Fruit fly (Drosophila melanogaster) whole organism, embryonic: Measurements from ENCODE around the gene CG14212.

Source experiments
- CG10431 ChIP-seq: fragments of 200-800 bp; sonication (Bioruptor generic); optimal IDR thresholded peaks from 3 replicates; lab custom pipeline; 2018; ENCODE audit warnings: missing biosample characterization, mild to moderate bottlenecking, missing genetic modification characterization
- CG11398 ChIP-seq: fragments of 200-800 bp; sonication (Bioruptor generic); optimal IDR thresholded peaks from 2 replicates; lab custom pipeline; 2016; ENCODE audit warnings: missing biosample characterization, missing genetic modification characterization
- CG12769 ChIP-seq: fragments of 200-800 bp; sonication (Bioruptor generic); optimal IDR thresholded peaks from 2 replicates; lab custom pipeline; 2019; ENCODE audit warnings: missing biosample characterization, mild to moderate bottlenecking, missing genetic modification characterization, moderate library complexity
- CG13296 ChIP-seq: fragments of 200-800 bp; sonication (Bioruptor generic); optimal IDR thresholded peaks from 3 replicates; lab custom pipeline; 2018; ENCODE audit warnings: missing biosample characterization, mild to moderate bottlenecking, missing genetic modification characterization
- CG14667 ChIP-seq: fragments of 200-800 bp; sonication (Bioruptor generic); IDR thresholded peaks from 2 replicates; pipeline ENCODE4 v1.3.6; 2022; ENCODE audit warnings: missing biosample characterization, missing genetic modification characterization
- CG15601 ChIP-seq: fragments of 200-800 bp; sonication (Bioruptor generic); optimal IDR thresholded peaks from 3 replicates; lab custom pipeline; 2019; ENCODE audit warnings: missing biosample characterization, mild to moderate bottlenecking, missing genetic modification characterization, moderate library complexity
- CG6813 ChIP-seq: fragments of 200-800 bp; sonication (Bioruptor generic); optimal IDR thresholded peaks from 2 replicates; lab custom pipeline; 2017; ENCODE audit warnings: missing biosample characterization, missing genetic modification characterization, mild to moderate bottlenecking, moderate library complexity, missing genetic modification reagents
- CTCF ChIP-seq: fragments of 200-800 bp; sonication (Bioruptor generic); optimal IDR thresholded peaks from 2 replicates; lab custom pipeline; 2017; ENCODE audit warnings: missing biosample characterization, mild to moderate bottlenecking, missing genetic modification characterization, moderate library complexity
- fu2 ChIP-seq: fragments of 200-800 bp; sonication (Bioruptor generic); optimal IDR thresholded peaks from 2 replicates; lab custom pipeline; 2016; ENCODE audit warnings: missing biosample characterization, missing genetic modification characterization
- hkb ChIP-seq, 2 experiments: fragments of 200-800 bp in 1 of 2; fragments of >200 bp in 1 of 2; sonication (Bioruptor generic) in 1 of 2; IDR thresholded peaks in 1 of 2; optimal IDR thresholded peaks in 1 of 2; 2 replicates each; pipeline versions ENCODE4 v1.3.6 to Lab custom; 2017 to 2022; ENCODE audit warnings: missing biosample characterization in 1 of 2, missing genetic modification characterization in 1 of 2
- inv ChIP-seq: fragments of 200-800 bp; sonication (Bioruptor generic); IDR thresholded peaks from 2 replicates; pipeline ENCODE4 v1.3.6; 2022; ENCODE audit warnings: missing biosample characterization, missing genetic modification characterization; ENCODE audit not compliant: partially characterized antibody
- tin ChIP-seq: fragments of 200-800 bp; sonication (Bioruptor generic); optimal IDR thresholded peaks from 3 replicates; lab custom pipeline; 2016; ENCODE audit warnings: missing biosample characterization, missing genetic modification characterization
- unpg ChIP-seq: fragments of 200-800 bp; sonication (Bioruptor generic); optimal IDR thresholded peaks from 3 replicates; lab custom pipeline; 2018; ENCODE audit warnings: missing biosample characterization, mild to moderate bottlenecking, missing genetic modification characterization, moderate library complexity

DNA sequence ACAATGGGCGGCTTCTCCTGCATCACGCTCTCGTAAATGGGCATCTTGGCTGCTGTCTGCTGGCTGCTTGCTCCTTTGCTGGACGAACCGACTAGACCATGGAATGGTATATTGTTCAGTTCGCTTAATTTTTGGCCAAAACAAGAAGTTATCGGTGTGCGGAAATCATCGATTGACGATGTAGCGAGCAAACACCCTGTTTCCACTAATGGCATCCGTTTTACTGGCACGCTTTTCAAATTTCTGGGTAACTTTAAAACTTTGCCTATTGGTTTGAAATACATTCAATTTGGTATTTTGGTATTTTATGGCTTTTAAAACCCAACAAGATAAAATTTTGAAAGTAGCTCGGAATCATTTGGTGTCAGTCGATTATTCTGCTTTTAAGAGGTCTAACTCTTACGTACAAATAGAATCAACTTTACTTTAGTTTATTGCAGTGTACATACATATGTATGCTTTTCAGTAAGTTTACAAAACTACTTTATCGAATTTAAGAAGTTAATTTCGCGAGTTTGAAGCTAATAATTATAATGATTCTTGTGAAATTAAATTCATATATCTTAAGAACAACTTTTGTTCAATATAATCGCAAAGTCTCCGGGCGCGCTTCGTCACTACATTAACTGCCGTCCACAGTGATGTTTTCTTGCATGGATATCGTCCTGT is 20.5 kb downstream of the CG14212 start, which contains the start of gene Arp10:
- no peak for TF ChIP-seq CG12769 (tag; lab: Kevin White, UChicago)
- TF ChIP-seq CG10431 (GFP tag; lab: Kevin White, UChicago) = no peak
- TF ChIP-seq hkb (optimal IDR thresholded peaks at IDR 0.05; lab: Kevin White, UChicago) = no peak
- TF ChIP-seq hkb (GFP tag; IDR thresholded peaks at IDR 0.05; lab: Robert Waterston, UW) = no peak
- TF ChIP-seq fu2 (GFP tag; lab: Kevin White, UChicago) = no peak
- no peak for TF ChIP-seq unpg (GFP tag; lab: Kevin White, UChicago)
- no peak for TF ChIP-seq inv
- no peak for TF ChIP-seq CG14667 (GFP tag; lab: Robert Waterston, UW)
- TF ChIP-seq CG15601 (tag; lab: Kevin White, UChicago) = no peak
- TF ChIP-seq CTCF = no peak
- TF ChIP-seq CG6813 (GFP tag; lab: Kevin White, UChicago) = no peak
- TF ChIP-seq CG11398 (GFP tag; lab: Kevin White, UChicago) = no peak
- TF ChIP-seq CG13296 (GFP tag; lab: Kevin White, UChicago) = no peak
- no peak for TF ChIP-seq tin (GFP tag; lab: Kevin White, UChicago)
